Worm (Caenorhabditis elegans): ENCODE results near the gene F48E3.6.

DNA sequence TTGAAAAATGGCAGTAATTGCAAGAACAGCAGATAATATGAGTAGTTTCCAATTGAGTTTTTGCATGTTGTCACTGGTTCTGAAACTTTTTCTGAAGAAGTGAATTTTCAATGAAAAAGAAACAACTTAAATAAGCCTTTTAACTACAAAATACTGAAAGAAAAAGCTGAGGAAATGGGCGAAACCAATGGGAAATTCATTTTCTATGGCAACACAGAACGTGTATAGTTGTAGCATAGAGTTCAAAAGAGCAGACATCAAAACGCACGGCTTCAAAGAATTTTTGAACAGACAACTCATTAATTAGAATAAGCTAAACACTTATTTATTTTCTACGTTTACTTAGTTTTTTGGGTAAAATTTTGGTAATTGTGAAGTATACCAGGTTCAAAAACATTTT, 9.7 kb downstream of the F48E3.6 start, which contains the start of gene F48E3.2:
- no peak for TF ChIP-seq dao-5 (tag; optimal IDR thresholded peaks at IDR 0.05)
- TF ChIP-seq W03F9.2 (tag; optimal IDR thresholded peaks at IDR 0.05): no peak
- TF ChIP-seq him-1 (tag; optimal IDR thresholded peaks at IDR 0.05): no peak
